Fruit fly (Drosophila melanogaster): ENCODE measurements around the gene Dis3.

- TF ChIP-seq eg (GFP tag; IDR thresholded peaks at IDR 0.05) (no peak), svp (GFP tag) (no peak), CG8119 (GFP tag; IDR thresholded peaks at IDR 0.05) (no peak), cyc (GFP tag; optimal IDR thresholded peaks at IDR 0.05) (no peak), Sox14 (GFP tag; optimal IDR thresholded peaks at IDR 0.05) (no peak), CG32006 (GFP tag; optimal IDR thresholded peaks at IDR 0.05) (no peak)
Measured at dm6 chr3R:24367120-24367519, 33.9 kb downstream of the Dis3 start, which contains the start of gene CG42811.
